Worm (Caenorhabditis elegans) whole organism, L2 larva: ENCODE results near the gene F08G12.3.

Experiments
- C34F6.9 ChIP-seq: fragments of 150-350 bp; optimal IDR thresholded peaks from 2 replicates; lab custom pipeline; 2014; ENCODE audit warnings: missing biosample characterization, missing genetic modification characterization
- F13H6.1 ChIP-seq: sonication (generic microtip); optimal IDR thresholded peaks from 2 replicates; lab custom pipeline; 2016; ENCODE audit warnings: missing genetic modification characterization, missing compliant biosample characterization
- R02D3.7 ChIP-seq: fragments of 150-350 bp; optimal IDR thresholded peaks from 2 replicates; lab custom pipeline; 2014; ENCODE audit warnings: missing biosample characterization, missing genetic modification characterization
- Y55F3AM.14 ChIP-seq: fragments of 200-800 bp; sonication (Bioruptor generic); optimal IDR thresholded peaks from 2 replicates; lab custom pipeline; 2018; ENCODE audit warnings: mild to moderate bottlenecking, missing genetic modification characterization, missing compliant biosample characterization
- ZK546.5 ChIP-seq: sonication (generic microtip); optimal IDR thresholded peaks from 2 replicates; lab custom pipeline; 2017; ENCODE audit warnings: missing biosample characterization, missing genetic modification characterization
- alr-1 ChIP-seq: fragments of 150-350 bp; optimal IDR thresholded peaks from 2 replicates; lab custom pipeline; 2014; ENCODE audit warnings: missing biosample characterization, missing genetic modification characterization
- aly-2 ChIP-seq: fragments of 150-350 bp; optimal IDR thresholded peaks from 2 replicates; lab custom pipeline; 2014; ENCODE audit warnings: missing biosample characterization, missing genetic modification characterization
- ama-1 ChIP-seq: fragments of 150-350 bp; optimal IDR thresholded peaks from 2 replicates; lab custom pipeline; 2018; ENCODE audit warnings: inconsistent platforms
- blmp-1 ChIP-seq: sonication (generic microtip); optimal IDR thresholded peaks from 2 replicates; lab custom pipeline; 2017; ENCODE audit warnings: missing genetic modification characterization, mild to moderate bottlenecking, missing compliant biosample characterization, antibody characterized with exemption, moderate library complexity; ENCODE audit not compliant: insufficient read depth
- ceh-16 ChIP-seq: fragments of 150-350 bp; optimal IDR thresholded peaks from 2 replicates; lab custom pipeline; 2014; ENCODE audit warnings: missing biosample characterization, missing genetic modification characterization
- ceh-82 ChIP-seq: fragments of 150-350 bp; optimal IDR thresholded peaks from 2 replicates; lab custom pipeline; 2014; ENCODE audit warnings: missing biosample characterization, missing genetic modification characterization
- crh-2 ChIP-seq: sonication (generic microtip); optimal IDR thresholded peaks from 2 replicates; lab custom pipeline; 2017; ENCODE audit warnings: missing biosample characterization, missing genetic modification characterization
- dmd-4 ChIP-seq: sonication (generic microtip); optimal IDR thresholded peaks from 2 replicates; lab custom pipeline; 2017; ENCODE audit warnings: missing biosample characterization, missing genetic modification characterization
- egl-27 ChIP-seq: sonication (generic microtip); optimal IDR thresholded peaks from 3 replicates; lab custom pipeline; 2017; ENCODE audit warnings: missing biosample characterization, missing genetic modification reagents, missing genetic modification characterization
- elt-1 ChIP-seq: fragments of 150-350 bp; optimal IDR thresholded peaks from 2 replicates; lab custom pipeline; 2014; ENCODE audit warnings: missing biosample characterization, missing genetic modification characterization
- elt-3 ChIP-seq: sonication (generic microtip); optimal IDR thresholded peaks from 2 replicates; lab custom pipeline; 2017; ENCODE audit warnings: missing biosample characterization, missing genetic modification characterization
- fos-1 ChIP-seq: fragments of 150-350 bp; optimal IDR thresholded peaks from 2 replicates; lab custom pipeline; 2014; ENCODE audit warnings: missing biosample characterization, missing genetic modification characterization
- gmeb-1 ChIP-seq: fragments of 150-350 bp; optimal IDR thresholded peaks from 2 replicates; lab custom pipeline; 2014; ENCODE audit warnings: missing biosample characterization, missing genetic modification characterization
- lin-11 ChIP-seq: fragments of 150-350 bp; sonication (generic microtip); optimal IDR thresholded peaks from 2 replicates; lab custom pipeline; 2014; ENCODE audit warnings: missing biosample characterization, missing genetic modification characterization, inconsistent platforms, mixed read lengths
- lin-13 ChIP-seq: fragments of 150-350 bp; optimal IDR thresholded peaks from 2 replicates; lab custom pipeline; 2014; ENCODE audit warnings: missing biosample characterization, missing genetic modification reagents, missing genetic modification characterization
- lin-39 ChIP-seq: fragments of 150-350 bp; optimal IDR thresholded peaks from 2 replicates; lab custom pipeline; 2014; ENCODE audit warnings: missing biosample characterization, missing genetic modification reagents, missing genetic modification characterization
- lsy-2 ChIP-seq, 2 experiments: fragments of 150-350 bp in 1 of 2; sonication (generic microtip) in 1 of 2; optimal IDR thresholded peaks; 2 replicates each; lab custom pipeline; 2014 to 2017; ENCODE audit warnings: missing biosample characterization in 2 of 2, missing genetic modification characterization in 2 of 2
- mab-5 ChIP-seq: fragments of 150-350 bp; optimal IDR thresholded peaks from 2 replicates; lab custom pipeline; 2014; ENCODE audit warnings: missing biosample characterization, missing genetic modification characterization
- mbf-1 ChIP-seq: sonication (generic microtip); optimal IDR thresholded peaks from 2 replicates; lab custom pipeline; 2017; ENCODE audit warnings: missing biosample characterization, missing genetic modification characterization
- mdl-1 ChIP-seq, 2 experiments: fragments of 150-350 bp in 1 of 2; sonication (generic microtip) in 1 of 2; optimal IDR thresholded peaks; 2 replicates each; lab custom pipeline; 2017; ENCODE audit warnings: missing biosample characterization in 2 of 2, missing genetic modification characterization in 2 of 2
- nhr-10 ChIP-seq: sonication (generic microtip); optimal IDR thresholded peaks from 2 replicates; lab custom pipeline; 2017; ENCODE audit warnings: missing biosample characterization, missing genetic modification characterization
- nhr-11 ChIP-seq: fragments of 150-350 bp; optimal IDR thresholded peaks from 2 replicates; lab custom pipeline; 2014; ENCODE audit warnings: missing biosample characterization, missing genetic modification characterization
- nhr-12 ChIP-seq: fragments of 150-350 bp; optimal IDR thresholded peaks from 2 replicates; lab custom pipeline; 2014; ENCODE audit warnings: missing biosample characterization, missing genetic modification characterization
- nhr-129 ChIP-seq: fragments of 150-350 bp; optimal IDR thresholded peaks from 2 replicates; lab custom pipeline; 2014; ENCODE audit warnings: missing biosample characterization, missing genetic modification characterization
- nhr-21 ChIP-seq: fragments of 150-350 bp; optimal IDR thresholded peaks from 2 replicates; lab custom pipeline; 2014; ENCODE audit warnings: missing biosample characterization, missing genetic modification characterization
- nhr-23 ChIP-seq: fragments of 150-350 bp; optimal IDR thresholded peaks from 2 replicates; lab custom pipeline; 2014; ENCODE audit warnings: missing biosample characterization, missing genetic modification reagents, missing genetic modification characterization
- nhr-237 ChIP-seq: fragments of 150-350 bp; optimal IDR thresholded peaks from 2 replicates; lab custom pipeline; 2014; ENCODE audit warnings: missing biosample characterization, missing genetic modification characterization
- nhr-25 ChIP-seq: fragments of 150-350 bp; sonication (generic microtip); optimal IDR thresholded peaks from 3 replicates; lab custom pipeline; 2014; ENCODE audit warnings: missing biosample characterization, missing genetic modification characterization
- nhr-6 ChIP-seq: fragments of 150-350 bp; optimal IDR thresholded peaks from 2 replicates; lab custom pipeline; 2014; ENCODE audit warnings: missing biosample characterization, missing genetic modification characterization
- nhr-77 ChIP-seq: fragments of 150-350 bp; optimal IDR thresholded peaks from 2 replicates; lab custom pipeline; 2014; ENCODE audit warnings: missing biosample characterization, missing genetic modification characterization
- peb-1 ChIP-seq: fragments of 150-350 bp; optimal IDR thresholded peaks from 2 replicates; lab custom pipeline; 2014; ENCODE audit warnings: missing biosample characterization, missing genetic modification characterization
- sem-4 ChIP-seq: fragments of 150-350 bp; optimal IDR thresholded peaks from 2 replicates; lab custom pipeline; 2014; ENCODE audit warnings: missing biosample characterization, missing genetic modification reagents, missing genetic modification characterization
- skn-1 ChIP-seq: sonication (generic microtip); optimal IDR thresholded peaks from 2 replicates; lab custom pipeline; 2017; ENCODE audit warnings: missing biosample characterization, missing genetic modification characterization
- sma-3 ChIP-seq: sonication (generic microtip); optimal IDR thresholded peaks from 2 replicates; lab custom pipeline; 2016; ENCODE audit warnings: missing genetic modification reagents, missing genetic modification characterization, missing compliant biosample characterization
- sma-9 ChIP-seq, 2 experiments: fragments of 150-350 bp in 1 of 2; sonication (generic microtip) in 1 of 2; optimal IDR thresholded peaks; 2 replicates each; lab custom pipeline; 2014 to 2016; ENCODE audit warnings: missing genetic modification characterization in 2 of 2, mild to moderate bottlenecking in 1 of 2, missing biosample characterization in 1 of 2, missing compliant biosample characterization in 1 of 2, missing genetic modification reagents in 1 of 2, moderate library complexity in 1 of 2
- snpc-4 ChIP-seq: fragments of 150-350 bp; optimal IDR thresholded peaks from 2 replicates; lab custom pipeline; 2014; ENCODE audit warnings: missing biosample characterization, missing genetic modification characterization
- unc-39 ChIP-seq: fragments of 150-350 bp; optimal IDR thresholded peaks from 2 replicates; lab custom pipeline; 2014; ENCODE audit warnings: missing biosample characterization, missing genetic modification characterization
- unc-55 ChIP-seq: fragments of 150-350 bp; sonication (generic microtip); optimal IDR thresholded peaks from 3 replicates; lab custom pipeline; 2014; ENCODE audit warnings: missing biosample characterization, missing genetic modification reagents, missing genetic modification characterization
- unc-62 ChIP-seq: fragments of 150-350 bp; optimal IDR thresholded peaks from 2 replicates; lab custom pipeline; 2014; ENCODE audit warnings: missing biosample characterization, missing genetic modification reagents, missing genetic modification characterization
- zag-1 ChIP-seq: fragments of 150-350 bp; optimal IDR thresholded peaks from 2 replicates; lab custom pipeline; 2014; ENCODE audit warnings: missing biosample characterization, missing genetic modification characterization
- ztf-1 ChIP-seq: fragments of 200-800 bp; sonication (Bioruptor generic); conservative IDR thresholded peaks from 2 replicates; pipeline ENCODE4 v1.3.6; 2022; ENCODE audit warnings: missing genetic modification characterization, missing compliant biosample characterization
- ztf-11 ChIP-seq: sonication (generic microtip); optimal IDR thresholded peaks from 2 replicates; lab custom pipeline; 2017; ENCODE audit warnings: missing biosample characterization, missing genetic modification characterization
- ztf-4 ChIP-seq: fragments of 150-350 bp; optimal IDR thresholded peaks from 2 replicates; lab custom pipeline; 2014; ENCODE audit warnings: missing biosample characterization, missing genetic modification characterization

The F08G12.3 gene

ce11 chrX:11299642-11300307, at the start of gene F08G12.3, which contains the start of gene snrp-40.1:
Gene F08G12.3 (plus strand): TSS chrX:11300257.
Gene snrp-40.1 (minus strand): TSS chrX:11299784.
- TF ChIP-seq C34F6.9 (tag; lab: Kevin White, UChicago) = peak; percentile 94
- TF ChIP-seq ztf-4 (tag; lab: Kevin White, UChicago) = peak; percentile 59
- no peak for TF ChIP-seq ztf-1 (GFP tag; lab: Robert Waterston, UW)
- TF ChIP-seq F13H6.1 = peak; percentile 89
- TF ChIP-seq gmeb-1 = peak; percentile 46
- TF ChIP-seq nhr-11 (tag; lab: Kevin White, UChicago) = no peak
- TF ChIP-seq sma-9 (GFP tag; optimal IDR thresholded peaks at IDR 0.05; lab: Kevin White, UChicago) = peak; percentile 82
- no peak for TF ChIP-seq sma-9 (tag; optimal IDR thresholded peaks at IDR 0.05; lab: Kevin White, UChicago)
- no peak for TF ChIP-seq egl-27 (tag; lab: Kevin White, UChicago)
- no peak for TF ChIP-seq unc-39 (tag; lab: Kevin White, UChicago)
- TF ChIP-seq nhr-129 (tag; lab: Kevin White, UChicago) = peak; percentile 90
- no peak for TF ChIP-seq ceh-82
- TF ChIP-seq mdl-1 (tag; optimal IDR thresholded peaks at IDR 0.05; lab: Kevin White, UChicago) = peak; percentile 20 to 53
- TF ChIP-seq unc-62 (GFP tag; lab: Kevin White, UChicago) = no peak
- TF ChIP-seq ama-1 (lab: Kevin White, UChicago) = no peak
- TF ChIP-seq snpc-4 (tag; lab: Kevin White, UChicago) = peak; percentile 72
- TF ChIP-seq zag-1 (tag; lab: Kevin White, UChicago) = peak; percentile 71
- no peak for TF ChIP-seq alr-1 (tag; lab: Kevin White, UChicago)
- TF ChIP-seq mab-5 = peak; percentile 59
- TF ChIP-seq nhr-25 (tag; lab: Kevin White, UChicago) = peak; percentile 78
- no peak for TF ChIP-seq skn-1
- no peak for TF ChIP-seq nhr-12 (tag; lab: Kevin White, UChicago)
- TF ChIP-seq Y55F3AM.14 (GFP tag; lab: Kevin White, UChicago) = peak; percentile 31
- no peak for TF ChIP-seq blmp-1 (tag; lab: Kevin White, UChicago)
- TF ChIP-seq elt-1 (tag; lab: Kevin White, UChicago) = no peak
- no peak for TF ChIP-seq ceh-16 (tag; lab: Kevin White, UChicago)
- peak; percentile 87 for TF ChIP-seq unc-55
- no peak for TF ChIP-seq mbf-1 (tag; lab: Kevin White, UChicago)
- peak; percentile 61 for TF ChIP-seq lin-11 (tag; lab: Kevin White, UChicago)
- TF ChIP-seq ZK546.5 = no peak
- peak; percentile 89 for TF ChIP-seq crh-2 (tag; lab: Kevin White, UChicago)
- TF ChIP-seq sem-4 (tag; lab: Kevin White, UChicago) = peak; percentile 62
- TF ChIP-seq nhr-6 (tag; lab: Kevin White, UChicago) = peak; percentile 18
- TF ChIP-seq nhr-77 (tag; lab: Kevin White, UChicago) = no peak
- TF ChIP-seq sma-3 (GFP tag; lab: Kevin White, UChicago) = peak; percentile 59
- TF ChIP-seq nhr-10 = no peak
- TF ChIP-seq nhr-21 (tag; lab: Kevin White, UChicago) = peak; percentile 37
- TF ChIP-seq lin-39 = no peak
- no peak for TF ChIP-seq nhr-237 (tag; lab: Kevin White, UChicago)
- TF ChIP-seq aly-2 (tag; lab: Kevin White, UChicago) = no peak
- TF ChIP-seq dmd-4 (tag; lab: Kevin White, UChicago) = no peak
- TF ChIP-seq ztf-11 = no peak
- TF ChIP-seq R02D3.7 (tag; lab: Kevin White, UChicago) = no peak
- TF ChIP-seq peb-1 = peak; percentile 87
- TF ChIP-seq lin-13 = peak; percentile 85
- no peak for TF ChIP-seq elt-3 (tag; lab: Kevin White, UChicago)
- TF ChIP-seq fos-1 (tag; lab: Kevin White, UChicago) = peak; percentile 86
- peak; percentile 36 to 78 for TF ChIP-seq lsy-2 (tag; optimal IDR thresholded peaks at IDR 0.05; lab: Kevin White, UChicago)
- TF ChIP-seq nhr-23 = no peak
